Fruit fly (Drosophila melanogaster) whole organism, prepupa: ENCODE measurements around the gene CG10969.

Source experiments
- CG10669 ChIP-seq: fragments of 200-800 bp; sonication (Bioruptor generic); optimal IDR thresholded peaks from 3 replicates; lab custom pipeline; 2018; ENCODE audit warnings: missing biosample characterization, mild to moderate bottlenecking, missing genetic modification characterization, moderate library complexity
- CG6276 ChIP-seq: fragments of 200-800 bp; sonication (Bioruptor generic); optimal IDR thresholded peaks from 2 replicates; lab custom pipeline; 2017; ENCODE audit warnings: missing biosample characterization, mild to moderate bottlenecking, missing genetic modification characterization
- CG8119 ChIP-seq: fragments of 200-800 bp; sonication (Bioruptor generic); IDR thresholded peaks from 3 replicates; pipeline ENCODE4 v1.3.6; 2022; ENCODE audit warnings: missing biosample characterization, missing genetic modification characterization
- Eip75B ChIP-seq: fragments of 200-800 bp; sonication (Bioruptor generic); optimal IDR thresholded peaks from 3 replicates; lab custom pipeline; 2016; ENCODE audit warnings: missing biosample characterization, missing genetic modification characterization
- Ets96B ChIP-seq: fragments of 200-800 bp; optimal IDR thresholded peaks from 2 replicates; lab custom pipeline; 2019; ENCODE audit warnings: missing biosample characterization, mild to moderate bottlenecking, missing genetic modification characterization, moderate library complexity
- Gug ChIP-seq: fragments of 200-800 bp; sonication (Bioruptor generic); IDR thresholded peaks from 2 replicates; pipeline ENCODE4 v1.3.6; 2022; ENCODE audit warnings: missing biosample characterization, missing genetic modification characterization
- Hr4 ChIP-seq: fragments of 200-800 bp; sonication (Bioruptor generic); optimal IDR thresholded peaks from 3 replicates; lab custom pipeline; 2016; ENCODE audit warnings: missing biosample characterization, missing genetic modification characterization
- cyc ChIP-seq: fragments of 200-800 bp; sonication (Bioruptor generic); optimal IDR thresholded peaks from 3 replicates; lab custom pipeline; 2016; ENCODE audit warnings: missing biosample characterization, missing genetic modification characterization
- fd59A ChIP-seq: fragments of 200-800 bp; sonication (Bioruptor generic); optimal IDR thresholded peaks from 2 replicates; lab custom pipeline; 2017; ENCODE audit warnings: missing biosample characterization, mild to moderate bottlenecking, missing genetic modification characterization, missing genetic modification reagents
- net ChIP-seq: fragments of 200-800 bp; sonication (Bioruptor generic); optimal IDR thresholded peaks from 3 replicates; lab custom pipeline; 2016; ENCODE audit warnings: missing biosample characterization, missing genetic modification characterization
- topi ChIP-seq: fragments of 200-800 bp; sonication (Bioruptor generic); optimal IDR thresholded peaks from 3 replicates; lab custom pipeline; 2016; ENCODE audit warnings: missing biosample characterization, missing genetic modification characterization

DNA sequence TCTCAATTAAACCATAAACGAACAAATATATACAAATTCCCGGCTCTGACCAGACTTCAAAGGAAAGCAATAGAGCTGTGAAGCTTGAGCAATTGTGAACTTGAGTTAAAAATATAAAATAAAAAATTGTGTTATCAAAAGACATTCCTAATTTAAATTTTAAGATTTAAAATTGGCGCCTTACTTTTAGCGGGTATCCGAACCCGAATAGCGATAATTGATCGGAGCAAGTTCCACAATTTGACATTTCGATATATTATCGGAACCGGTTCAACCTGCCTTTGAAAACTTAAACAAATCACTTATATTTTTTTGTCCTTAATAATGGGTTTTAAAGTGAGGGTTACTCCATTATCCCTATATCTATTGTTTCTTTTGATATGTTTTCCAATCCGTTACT is 48.2 kb downstream of the CG10969 start:
- no peak for TF ChIP-seq Gug (GFP tag; lab: Robert Waterston, UW)
- TF ChIP-seq Eip75B (GFP tag; lab: Kevin White, UChicago) = no peak
- no peak for TF ChIP-seq topi
- no peak for TF ChIP-seq fd59A (GFP tag; lab: Kevin White, UChicago)
- TF ChIP-seq net (GFP tag; lab: Kevin White, UChicago) = no peak
- TF ChIP-seq CG8119 (GFP tag; lab: Robert Waterston, UW) = no peak
- TF ChIP-seq CG6276 (GFP tag; lab: Kevin White, UChicago) = no peak
- TF ChIP-seq CG10669 (GFP tag; lab: Kevin White, UChicago) = no peak
- TF ChIP-seq Hr4 (GFP tag; lab: Kevin White, UChicago) = no peak
- TF ChIP-seq Ets96B = no peak
- TF ChIP-seq cyc (GFP tag; lab: Kevin White, UChicago) = no peak
